Worm (Caenorhabditis elegans): Measurements from ENCODE around the gene ncx-7.

DNA sequence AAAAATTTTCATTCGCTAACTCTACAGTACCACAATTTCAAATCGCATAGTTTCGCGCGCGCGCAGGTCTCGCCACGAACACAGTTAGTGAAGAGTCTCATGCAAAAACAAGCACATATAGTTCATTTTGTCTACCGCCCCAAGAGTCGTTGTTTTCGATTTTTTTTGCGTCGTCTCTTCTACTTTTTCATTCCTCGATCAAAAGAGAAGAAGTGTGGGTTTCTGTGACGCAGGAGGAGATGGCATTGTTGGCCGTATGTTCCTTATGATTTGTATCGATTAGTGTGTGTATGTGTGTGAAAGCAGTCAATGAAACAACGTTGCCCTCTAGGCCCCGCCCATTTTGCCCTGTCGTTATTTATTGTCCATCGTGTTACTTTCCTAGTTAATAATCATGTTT lies 22.2 kb downstream of the ncx-7 start:
- TF ChIP-seq mep-1 (tag; optimal IDR thresholded peaks at IDR 0.05) (no peak), ztf-11 (tag; optimal IDR thresholded peaks at IDR 0.05) (no peak), pha-4 (tag; optimal IDR thresholded peaks at IDR 0.05) (no peak), unc-39 (tag; optimal IDR thresholded peaks at IDR 0.05) (no peak), elt-3 (tag; optimal IDR thresholded peaks at IDR 0.05) (no peak), nhr-12 (tag; optimal IDR thresholded peaks at IDR 0.05) (no peak), lsy-2 (tag; optimal IDR thresholded peaks at IDR 0.05) (no peak)

Measured in whole organism, mixed stage, embryonic.